Fruit fly (Drosophila melanogaster): ENCODE results near the gene CG8565.
A peak's percentile ranks its signal among the peaks of the same experiment; 100 is the strongest.

Gene CG8565

dm6 chrX:15887247-15887616 lies 49.6 kb downstream of the CG8565 start, which contains the start of gene tay (continued):
- TF ChIP-seq CG10267 (tag; optimal IDR thresholded peaks at IDR 0.05) (peak; percentile 19), lilli (GFP tag; optimal IDR thresholded peaks at IDR 0.05) (peak; percentile 17), gt (GFP tag; IDR thresholded peaks at IDR 0.05) (no peak), CHES-1-like (GFP tag; optimal IDR thresholded peaks at IDR 0.05) (peak; percentile 1), YL-1 (GFP tag; optimal IDR thresholded peaks at IDR 0.05) (peak; percentile 37), pum (GFP tag; optimal IDR thresholded peaks at IDR 0.05) (no peak), stwl (tag; optimal IDR thresholded peaks at IDR 0.05) (peak; percentile 66), CG10147 (GFP tag; optimal IDR thresholded peaks at IDR 0.05) (no peak), row (GFP tag; IDR thresholded peaks at IDR 0.05) (peak; percentile 79), Stat92E (GFP tag; optimal IDR thresholded peaks at IDR 0.05) (no peak), Gug (GFP tag; IDR thresholded peaks at IDR 0.05) (no peak; the same call in 3 of the 4 replicates), Ravus (GFP tag; IDR thresholded peaks at IDR 0.05) (no peak), mam (GFP tag; optimal IDR thresholded peaks at IDR 0.05) (no peak), slbo (GFP tag; IDR thresholded peaks at IDR 0.05) (peak; percentile 62), Ptx1 (GFP tag; IDR thresholded peaks at IDR 0.05) (no peak), CG17612 (GFP tag; IDR thresholded peaks at IDR 0.05) (no peak), CG1529 (GFP tag; optimal IDR thresholded peaks at IDR 0.05) (no peak), MBD-R2 (GFP tag; IDR thresholded peaks at IDR 0.05) (0 out of 2 replicates have a peak, but pooled peaks have one; percentile 8), CG2889 (GFP tag; IDR thresholded peaks at IDR 0.05) (no peak), CG13894 (tag; optimal IDR thresholded peaks at IDR 0.05) (peak; percentile 58), trem (tag; optimal IDR thresholded peaks at IDR 0.05) (peak; percentile 15), CG31441 (GFP tag; IDR thresholded peaks at IDR 0.05) (0 out of 2 replicates have a peak, but pooled peaks have one; percentile 17), Hr78 (GFP tag; optimal IDR thresholded peaks at IDR 0.05) (peak in 1 of 2 experiments; percentile 66), CG9797 (GFP tag; optimal IDR thresholded peaks at IDR 0.05) (peak; percentile 38), fu2 (GFP tag; optimal IDR thresholded peaks at IDR 0.05) (no peak), CG4404 (GFP tag; IDR thresholded peaks at IDR 0.05) (no peak), CG14667 (GFP tag; IDR thresholded peaks at IDR 0.05) (no peak), cato (GFP tag; optimal IDR thresholded peaks at IDR 0.05; ENCODE audit: borderline replicate concordance) (no peak), Camta (GFP tag; optimal IDR thresholded peaks at IDR 0.05) (no peak), vvl (GFP tag; IDR thresholded peaks at IDR 0.05) (peak; percentile 46), CG3847 (GFP tag; IDR thresholded peaks at IDR 0.05) (no peak), hb (GFP tag; IDR thresholded peaks at IDR 0.05; ENCODE audit: partially characterized antibody) (peak; percentile 42; the same call in 1 of the 3 replicates), Pdp1 (GFP tag; optimal IDR thresholded peaks at IDR 0.05) (peak in 1 of 2 experiments; percentile 34), CG14710 (tag; optimal IDR thresholded peaks at IDR 0.05) (peak; percentile 21), eyg (GFP tag; optimal IDR thresholded peaks at IDR 0.05) (no peak), onecut (GFP tag; IDR thresholded peaks at IDR 0.05) (peak; percentile 20; the same call in 1 of the 2 replicates), CG9215 (GFP tag; IDR thresholded peaks at IDR 0.05) (no peak), Dp (GFP tag; optimal IDR thresholded peaks at IDR 0.05) (peak; percentile 6), CG10274 (GFP tag; optimal IDR thresholded peaks at IDR 0.05) (no peak), knrl (GFP tag; IDR thresholded peaks at IDR 0.05; ENCODE audit: partially characterized antibody) (peak; percentile 71), tna (GFP tag; IDR thresholded peaks at IDR 0.05; ENCODE audit: partially characterized antibody) (peak; percentile 56; the same call in 1 of the 2 replicates), gfzf (GFP tag; optimal IDR thresholded peaks at IDR 0.05) (peak; percentile 45), CG11085 (GFP tag; IDR thresholded peaks at IDR 0.05) (no peak), zf30C (GFP tag; optimal IDR thresholded peaks at IDR 0.05) (peak; percentile 38), Meics (GFP tag; optimal IDR thresholded peaks at IDR 0.05) (no peak), NC2β (GFP tag; optimal IDR thresholded peaks at IDR 0.05) (peak; percentile 8), Myb (GFP tag; optimal IDR thresholded peaks at IDR 0.05) (peak; percentile 42), zfh2 (GFP tag; optimal IDR thresholded peaks at IDR 0.05) (peak; percentile 35), Six4 (GFP tag; optimal IDR thresholded peaks at IDR 0.05) (no peak), gem (tag; optimal IDR thresholded peaks at IDR 0.05) (no peak), HLH4C (GFP tag; IDR thresholded peaks at IDR 0.05; ENCODE audit: partially characterized antibody) (peak; percentile 74)

Data from whole organism, embryonic.